Worm (Caenorhabditis elegans): ENCODE results near the gene Y41C4A.18.

- TF ChIP-seq nhr-76 (tag; optimal IDR thresholded peaks at IDR 0.05) = no peak
- no peak for TF ChIP-seq unc-62 (GFP tag; optimal IDR thresholded peaks at IDR 0.05)
- no peak for TF ChIP-seq fos-1 (tag; optimal IDR thresholded peaks at IDR 0.05)
- TF ChIP-seq ceh-28 (tag; optimal IDR thresholded peaks at IDR 0.05) = peak; percentile 49
- peak; percentile 54 for TF ChIP-seq lin-39 (tag; optimal IDR thresholded peaks at IDR 0.05)
- TF ChIP-seq daf-12 (tag; optimal IDR thresholded peaks at IDR 0.05) = no peak
- no peak for TF ChIP-seq fkh-10 (GFP tag; optimal IDR thresholded peaks at IDR 0.05)
- no peak for TF ChIP-seq tbx-2 (tag; optimal IDR thresholded peaks at IDR 0.05)
- no peak for TF ChIP-seq sea-2 (GFP tag; optimal IDR thresholded peaks at IDR 0.05)
- TF ChIP-seq egl-27 (tag; optimal IDR thresholded peaks at IDR 0.05) = no peak
These were observed 16.3 kb downstream of the Y41C4A.18 start, which contains the start of gene mrt-2 for ce11 chrIII:11746718-11747117.
